Fruit fly (Drosophila melanogaster): Measurements from ENCODE around the gene Kebab.

The Kebab gene

dm6 chr2L:2045265-2045664, at the start of gene Kebab:
Gene Kebab, plus strand, starts transcription at chr2L:2045494.
- peak; percentile 30 for TF ChIP-seq BEAF-32 (GFP tag; optimal IDR thresholded peaks at IDR 0.05)
- TF ChIP-seq CG15011 (GFP tag; optimal IDR thresholded peaks at IDR 0.05), result no peak
- peak; percentile 17 for TF ChIP-seq pzg (GFP tag; optimal IDR thresholded peaks at IDR 0.05)
- TF ChIP-seq CG1792 (GFP tag; optimal IDR thresholded peaks at IDR 0.05), result no peak
- TF ChIP-seq Sin3A (optimal IDR thresholded peaks at IDR 0.05), result peak; percentile 22
- TF ChIP-seq Myb (GFP tag; optimal IDR thresholded peaks at IDR 0.05), result peak; percentile 67
- no peak for TF ChIP-seq rib (GFP tag; IDR thresholded peaks at IDR 0.05)
- TF ChIP-seq trem (tag; optimal IDR thresholded peaks at IDR 0.05), result peak; percentile 62
- TF ChIP-seq ham (GFP tag; IDR thresholded peaks at IDR 0.05), result no peak
- no peak for TF ChIP-seq CG17359 (tag; optimal IDR thresholded peaks at IDR 0.05)
- no peak for TF ChIP-seq CG11247 (GFP tag; IDR thresholded peaks at IDR 0.05)
- peak; percentile 25; the same call in 1 of the 2 replicates for TF ChIP-seq E2f2 (GFP tag; IDR thresholded peaks at IDR 0.05)
- TF ChIP-seq CG2678 (tag; optimal IDR thresholded peaks at IDR 0.05), result no peak
- TF ChIP-seq CG2116 (GFP tag; optimal IDR thresholded peaks at IDR 0.05), result peak; percentile 64
- peak; percentile 4 for TF ChIP-seq Ets97D (GFP tag; optimal IDR thresholded peaks at IDR 0.05)
- peak; percentile 82 for TF ChIP-seq stwl (tag; optimal IDR thresholded peaks at IDR 0.05)
- TF ChIP-seq CG11398 (GFP tag; optimal IDR thresholded peaks at IDR 0.05), result no peak
- TF ChIP-seq CG12942 (GFP tag; optimal IDR thresholded peaks at IDR 0.05), result no peak
- TF ChIP-seq CG32767 (GFP tag; IDR thresholded peaks at IDR 0.05), result no peak
- no peak for TF ChIP-seq ATbp (GFP tag; optimal IDR thresholded peaks at IDR 0.05)
- no peak for TF ChIP-seq D19A (tag; optimal IDR thresholded peaks at IDR 0.05)
- no peak for TF ChIP-seq CG9797 (GFP tag; optimal IDR thresholded peaks at IDR 0.05)
- no peak for TF ChIP-seq Hr3 (GFP tag; optimal IDR thresholded peaks at IDR 0.05)
- TF ChIP-seq ERR (GFP tag; optimal IDR thresholded peaks at IDR 0.05), result no peak
- no peak for TF ChIP-seq CG4820 (GFP tag; optimal IDR thresholded peaks at IDR 0.05)
- TF ChIP-seq nau (GFP tag; optimal IDR thresholded peaks at IDR 0.05), result no peak
- no peak for TF ChIP-seq Aef1 (GFP tag; IDR thresholded peaks at IDR 0.05)
- TF ChIP-seq Max (GFP tag; optimal IDR thresholded peaks at IDR 0.05), result no peak
- peak in 1 of 2 experiments; percentile 77 for TF ChIP-seq crp (GFP tag; optimal IDR thresholded peaks at IDR 0.05)
- TF ChIP-seq Dll (GFP tag; IDR thresholded peaks at IDR 0.05; ENCODE audit: partially characterized antibody), result 0 out of 4 replicates have a peak, but pooled peaks have one; percentile 15
- TF ChIP-seq CG17361 (GFP tag; IDR thresholded peaks at IDR 0.05), result no peak
- TF ChIP-seq amos (GFP tag; IDR thresholded peaks at IDR 0.05; ENCODE audit: partially characterized antibody), result peak; percentile 7; the same call in 1 of the 2 replicates
- TF ChIP-seq Stat92E (GFP tag; optimal IDR thresholded peaks at IDR 0.05), result no peak
- peak; percentile 36 for TF ChIP-seq CG14710 (tag; optimal IDR thresholded peaks at IDR 0.05)
- TF ChIP-seq sens (GFP tag), result no peak
- TF ChIP-seq Dref (GFP tag; IDR thresholded peaks at IDR 0.05), result peak; percentile 37

- no peak for TF ChIP-seq lab (GFP tag; optimal IDR thresholded peaks at IDR 0.05)
- peak; percentile 94 for TF ChIP-seq Deaf1 (tag; optimal IDR thresholded peaks at IDR 0.05)
- no peak for TF ChIP-seq MTF-1 (GFP tag; optimal IDR thresholded peaks at IDR 0.05; ENCODE audit: borderline replicate concordance)
- TF ChIP-seq Dbx (GFP tag; IDR thresholded peaks at IDR 0.05), result 0 out of 3 replicates have a peak, but pooled peaks have one; percentile 25
- TF ChIP-seq Mrtf (GFP tag; IDR thresholded peaks at IDR 0.05), result no peak
- TF ChIP-seq CG10654 (GFP tag; optimal IDR thresholded peaks at IDR 0.05), result no peak
- TF ChIP-seq Dad (GFP tag; optimal IDR thresholded peaks at IDR 0.05), result no peak
- TF ChIP-seq CG2889 (GFP tag; IDR thresholded peaks at IDR 0.05), result 0 out of 3 replicates have a peak, but pooled peaks have one; percentile 29
- TF ChIP-seq CG11504 (tag; optimal IDR thresholded peaks at IDR 0.05), result peak; percentile 98
- 0 out of 4 replicates have a peak, but pooled peaks have one; percentile 30 for TF ChIP-seq chinmo (GFP tag; IDR thresholded peaks at IDR 0.05; ENCODE audit: partially characterized antibody)
- TF ChIP-seq emc (GFP tag; optimal IDR thresholded peaks at IDR 0.05), result no peak
- no peak for TF ChIP-seq CG10366 (GFP tag; IDR thresholded peaks at IDR 0.05)
- TF ChIP-seq CG11560 (tag; IDR thresholded peaks at IDR 0.05), result 0 out of 3 replicates have a peak, but pooled peaks have one; percentile 27
- no peak for TF ChIP-seq CG12942 (GFP tag; optimal IDR thresholded peaks at IDR 0.05)
- TF ChIP-seq crp (GFP tag; optimal IDR thresholded peaks at IDR 0.05), result no peak
- TF ChIP-seq CG14014 (GFP tag; IDR thresholded peaks at IDR 0.05), result no peak
- no peak for TF ChIP-seq Vsx1 (GFP tag; optimal IDR thresholded peaks at IDR 0.05)
Observed at dm6 chr2L:2006082-2006669, 39.1 kb upstream of the Kebab start, which contains the start of gene CG33543. Gene CG33543, minus strand, starts transcription at chr2L:2006313.

Data from whole organism, embryonic.